Worm (Caenorhabditis elegans) whole organism, young adult: Measurements from ENCODE around the gene K05F1.14.

Experiments
- C06A6.2 ChIP-seq: fragments of 200-800 bp; sonication (Bioruptor generic); conservative IDR thresholded peaks from 2 replicates; pipeline ENCODE4 v1.3.6; 2022; ENCODE audit warnings: missing genetic modification characterization, missing compliant biosample characterization
- C17E4.6 ChIP-seq: fragments of 200-800 bp; sonication (Bioruptor generic); IDR thresholded peaks from 2 replicates; pipeline ENCODE4 v1.3.6; 2022; ENCODE audit warnings: missing genetic modification reagents, missing genetic modification characterization, missing compliant biosample characterization
- F10E7.11 ChIP-seq: sonication (generic microtip); optimal IDR thresholded peaks from 2 replicates; lab custom pipeline; 2017; ENCODE audit warnings: mild to moderate bottlenecking, missing genetic modification characterization, moderate library complexity, missing compliant biosample characterization
- F22D6.2 ChIP-seq: sonication (generic microtip); optimal IDR thresholded peaks from 2 replicates; lab custom pipeline; 2016; ENCODE audit warnings: mild to moderate bottlenecking, missing genetic modification characterization, missing compliant biosample characterization
- F33H1.4 ChIP-seq: fragments of 200-800 bp; sonication (Bioruptor generic); IDR thresholded peaks from 2 replicates; pipeline ENCODE4 v1.3.6; 2022; ENCODE audit warnings: missing genetic modification reagents, missing genetic modification characterization, missing compliant biosample characterization
- F52B5.7 ChIP-seq: sonication (generic microtip); optimal IDR thresholded peaks from 2 replicates; lab custom pipeline; 2016; ENCODE audit warnings: mild to moderate bottlenecking, missing genetic modification characterization, missing compliant biosample characterization
- F55B11.4 ChIP-seq: sonication (generic microtip); optimal IDR thresholded peaks from 2 replicates; lab custom pipeline; 2016; ENCODE audit warnings: missing compliant biosample characterization, missing genetic modification characterization, borderline replicate concordance; ENCODE audit not compliant: insufficient read depth
- F57A8.1 ChIP-seq: fragments of 200-800 bp; sonication (Bioruptor generic); optimal IDR thresholded peaks from 2 replicates; lab custom pipeline; 2018; ENCODE audit warnings: mild to moderate bottlenecking, missing genetic modification characterization, moderate library complexity, missing compliant biosample characterization
- K11D2.4 ChIP-seq: fragments of 200-800 bp; sonication (Bioruptor generic); IDR thresholded peaks from 2 replicates; pipeline ENCODE4 v1.3.6; 2022; ENCODE audit warnings: missing genetic modification reagents, missing genetic modification characterization, missing compliant biosample characterization
- T07F8.4 ChIP-seq: sonication (generic microtip); optimal IDR thresholded peaks from 2 replicates; lab custom pipeline; 2016; ENCODE audit warnings: mild to moderate bottlenecking, missing genetic modification characterization, moderate library complexity, missing compliant biosample characterization
- Y53G8AR.9 ChIP-seq: fragments of 200-800 bp; sonication (Bioruptor generic); conservative IDR thresholded peaks from 2 replicates; pipeline ENCODE4 v1.3.6; 2022; ENCODE audit warnings: missing genetic modification reagents, missing genetic modification characterization, missing compliant biosample characterization
- ZK185.1 ChIP-seq: sonication (generic microtip); optimal IDR thresholded peaks from 2 replicates; lab custom pipeline; 2016; ENCODE audit warnings: mild to moderate bottlenecking, missing genetic modification characterization, missing compliant biosample characterization; ENCODE audit not compliant: poor library complexity, severe bottlenecking
- akir-1 ChIP-seq: fragments of 200-800 bp; sonication (Bioruptor generic); optimal IDR thresholded peaks from 2 replicates; lab custom pipeline; 2018; ENCODE audit warnings: mild to moderate bottlenecking, missing genetic modification characterization, moderate library complexity, missing compliant biosample characterization
- attf-6 ChIP-seq: fragments of 200-800 bp; sonication (Bioruptor generic); IDR thresholded peaks from 2 replicates; pipeline ENCODE4 v1.3.6; 2022; ENCODE audit warnings: missing genetic modification reagents, missing genetic modification characterization, missing compliant biosample characterization
- cebp-2 ChIP-seq: fragments of 200-800 bp; sonication (Bioruptor generic); IDR thresholded peaks from 2 replicates; pipeline ENCODE4 v1.3.6; 2022; ENCODE audit warnings: missing genetic modification characterization, missing compliant biosample characterization
- ceh-58 ChIP-seq: fragments of 200-800 bp; sonication (Bioruptor generic); IDR thresholded peaks from 2 replicates; pipeline ENCODE4 v1.3.6; 2022; ENCODE audit warnings: missing genetic modification characterization, missing compliant biosample characterization
- dox-1 ChIP-seq: fragments of 200-800 bp; sonication (Bioruptor generic); IDR thresholded peaks from 2 replicates; pipeline ENCODE4 v1.3.6; 2022; ENCODE audit warnings: missing genetic modification reagents, missing genetic modification characterization, missing compliant biosample characterization
- egl-18 ChIP-seq: fragments of 200-800 bp; sonication (Bioruptor generic); IDR thresholded peaks from 2 replicates; pipeline ENCODE4 v1.3.6; 2022; ENCODE audit warnings: missing genetic modification reagents, missing genetic modification characterization, missing compliant biosample characterization
- ekl-4 ChIP-seq: fragments of 200-800 bp; sonication (Bioruptor generic); IDR thresholded peaks from 2 replicates; pipeline ENCODE4 v1.3.6; 2022; ENCODE audit warnings: missing genetic modification reagents, missing genetic modification characterization, missing compliant biosample characterization
- him-1 ChIP-seq: sonication (generic microtip); optimal IDR thresholded peaks from 2 replicates; lab custom pipeline; 2016; ENCODE audit warnings: missing genotype, missing genetic modification reagents, missing genetic modification characterization, missing compliant biosample characterization
- hsf-1 ChIP-seq: fragments of 200-800 bp; sonication (Bioruptor generic); IDR thresholded peaks from 2 replicates; pipeline ENCODE4 v1.3.6; 2022; ENCODE audit warnings: missing genetic modification reagents, missing genetic modification characterization, missing compliant biosample characterization
- let-607 ChIP-seq, 2 experiments: fragments of 200-800 bp in 1 of 2; sonication (Bioruptor generic) in 1 of 2; sonication (generic microtip) in 1 of 2; optimal IDR thresholded peaks; 2 replicates each; lab custom pipeline; 2016 to 2018; ENCODE audit warnings: mild to moderate bottlenecking in 2 of 2, missing compliant biosample characterization in 2 of 2, missing genetic modification characterization in 2 of 2, moderate library complexity in 2 of 2, missing genotype in 1 of 2
- lin-26 ChIP-seq: fragments of 200-800 bp; sonication (Bioruptor generic); IDR thresholded peaks from 2 replicates; pipeline ENCODE4 v1.3.6; 2022; ENCODE audit warnings: missing genetic modification reagents, missing genetic modification characterization, missing compliant biosample characterization
- lin-35 ChIP-seq, 3 experiments: fragments of 150-350 bp in 2 of 3; sonication (generic microtip) in 1 of 3; optimal IDR thresholded peaks; 2 replicates each; lab custom pipeline; 2014 to 2018; ENCODE audit warnings: missing biosample characterization in 3 of 3, missing genetic modification characterization in 3 of 3, missing genetic modification reagents in 3 of 3
- lin-54 ChIP-seq: fragments of 200-800 bp; sonication (Bioruptor generic); optimal IDR thresholded peaks from 2 replicates; lab custom pipeline; 2018; ENCODE audit warnings: mild to moderate bottlenecking, missing genetic modification characterization, missing compliant biosample characterization
- lir-1 ChIP-seq: fragments of 200-800 bp; sonication (Bioruptor generic); conservative IDR thresholded peaks from 2 replicates; pipeline ENCODE4 v1.3.6; 2022; ENCODE audit warnings: missing genetic modification reagents, missing genetic modification characterization, missing compliant biosample characterization
- lsl-1 ChIP-seq: fragments of 200-800 bp; sonication (Bioruptor generic); optimal IDR thresholded peaks from 2 replicates; lab custom pipeline; 2018; ENCODE audit warnings: mild to moderate bottlenecking, missing genetic modification characterization, moderate library complexity, missing compliant biosample characterization
- lsy-27 ChIP-seq: sonication (generic microtip); optimal IDR thresholded peaks from 2 replicates; lab custom pipeline; 2017; ENCODE audit warnings: missing genetic modification characterization, mild to moderate bottlenecking, missing compliant biosample characterization, antibody characterized with exemption, missing genotype, borderline replicate concordance; ENCODE audit not compliant: insufficient read depth
- madf-3 ChIP-seq: fragments of 200-800 bp; sonication (Bioruptor generic); IDR thresholded peaks from 2 replicates; pipeline ENCODE4 v1.3.6; 2022; ENCODE audit warnings: missing genetic modification reagents, missing genetic modification characterization, missing compliant biosample characterization
- madf-6 ChIP-seq: fragments of 200-800 bp; sonication (Bioruptor generic); IDR thresholded peaks from 2 replicates; pipeline ENCODE4 v1.3.6; 2022; ENCODE audit warnings: missing genetic modification reagents, missing genetic modification characterization, missing compliant biosample characterization
- mel-28 ChIP-seq: sonication (generic microtip); optimal IDR thresholded peaks from 2 replicates; lab custom pipeline; 2016; ENCODE audit warnings: borderline replicate concordance, mild to moderate bottlenecking, missing genetic modification characterization, missing compliant biosample characterization
- mxl-1 ChIP-seq: sonication (generic microtip); optimal IDR thresholded peaks from 2 replicates; lab custom pipeline; 2016; ENCODE audit warnings: missing genetic modification characterization, missing compliant biosample characterization
- nfya-1 ChIP-seq: sonication (generic microtip); optimal IDR thresholded peaks from 2 replicates; lab custom pipeline; 2017; ENCODE audit warnings: antibody characterized with exemption, missing compliant biosample characterization, missing genetic modification characterization, borderline replicate concordance; ENCODE audit not compliant: insufficient read depth
- nfyb-1 ChIP-seq: fragments of 200-800 bp; sonication (Bioruptor generic); IDR thresholded peaks from 2 replicates; pipeline ENCODE4 v1.3.6; 2022; ENCODE audit warnings: missing genetic modification reagents, missing genetic modification characterization, missing compliant biosample characterization
- nhr-90 ChIP-seq: sonication (generic microtip); optimal IDR thresholded peaks from 2 replicates; lab custom pipeline; 2016; ENCODE audit warnings: missing genotype, mild to moderate bottlenecking, missing genetic modification characterization, missing compliant biosample characterization
- pbrm-1 ChIP-seq: fragments of 200-800 bp; sonication (Bioruptor generic); IDR thresholded peaks from 2 replicates; pipeline ENCODE4 v1.3.6; 2022; ENCODE audit warnings: missing genetic modification reagents, missing genetic modification characterization, missing compliant biosample characterization
- snpc-1.1 ChIP-seq: sonication (generic microtip); optimal IDR thresholded peaks from 2 replicates; lab custom pipeline; 2017; ENCODE audit warnings: missing genetic modification characterization, mild to moderate bottlenecking, missing compliant biosample characterization, antibody characterized with exemption, moderate library complexity, missing genotype, missing genetic modification reagents; ENCODE audit not compliant: insufficient read depth
- snpc-4 ChIP-seq, 5 experiments: fragments of 150-350 bp in 1 of 5; sonication (generic microtip) in 4 of 5; optimal IDR thresholded peaks; 2 replicates each; lab custom pipeline; 2014 to 2018; ENCODE audit warnings: missing genetic modification characterization in 5 of 5, missing biosample characterization in 3 of 5, antibody characterized with exemption in 2 of 5, mild to moderate bottlenecking in 2 of 5, missing compliant biosample characterization in 2 of 5, missing genotype in 2 of 5, moderate library complexity in 2 of 5, missing genetic modification reagents in 1 of 5
- tbp1 ChIP-seq: fragments of 200-800 bp; sonication (Bioruptor generic); optimal IDR thresholded peaks from 2 replicates; lab custom pipeline; 2018; ENCODE audit warnings: mild to moderate bottlenecking, missing genetic modification characterization, missing compliant biosample characterization
- unc-62 ChIP-seq: fragments of 150-350 bp; optimal IDR thresholded peaks from 2 replicates; lab custom pipeline; 2014; ENCODE audit warnings: missing biosample characterization, missing genetic modification reagents, missing genetic modification characterization
- zim-3 ChIP-seq: sonication (generic microtip); optimal IDR thresholded peaks from 2 replicates; lab custom pipeline; 2017; ENCODE audit warnings: mild to moderate bottlenecking, missing genetic modification characterization, moderate library complexity, missing compliant biosample characterization
- ztf-25 ChIP-seq: fragments of 200-800 bp; sonication (Bioruptor generic); IDR thresholded peaks from 2 replicates; pipeline ENCODE4 v1.3.6; 2022; ENCODE audit warnings: missing genetic modification reagents, missing genetic modification characterization, missing compliant biosample characterization
- ztf-28 ChIP-seq: fragments of 200-800 bp; sonication (Bioruptor generic); IDR thresholded peaks from 2 replicates; pipeline ENCODE4 v1.3.6; 2022; ENCODE audit warnings: missing genetic modification reagents, missing genetic modification characterization, missing compliant biosample characterization

K05F1.14 gene

ce11 chrII:5781935-5782921 is 10.2 kb downstream of the K05F1.14 start, which contains the start of gene K05F1.6 (continued):
- TF ChIP-seq ztf-25 (GFP tag; lab: Robert Waterston, UW) = peak; percentile 88; the same call in 1 of the 2 replicates
- TF ChIP-seq F52B5.7 (tag; lab: Kevin White, UChicago) = peak; percentile 90
- TF ChIP-seq K11D2.4 = no peak
- TF ChIP-seq egl-18 (GFP tag; lab: Robert Waterston, UW) = no peak; the same call in 1 of the 2 replicates
- peak; percentile 44; the same call in 1 of the 2 replicates for TF ChIP-seq hsf-1 (GFP tag; lab: Robert Waterston, UW)
- TF ChIP-seq C17E4.6 (GFP tag; lab: Robert Waterston, UW) = 0 out of 2 replicates have a peak, but pooled peaks have one; percentile 62
- peak; percentile 55 for TF ChIP-seq snpc-4 (GFP tag; optimal IDR thresholded peaks at IDR 0.05; lab: Kevin White, UChicago)
- peak in 3 of 4 experiments; percentile 76 to 81 (median 77) for TF ChIP-seq snpc-4 (tag; optimal IDR thresholded peaks at IDR 0.05; lab: Kevin White, UChicago)
- TF ChIP-seq Y53G8AR.9 (GFP tag; lab: Robert Waterston, UW) = peak; percentile 77; the same call in 1 of the 2 replicates
- no peak for TF ChIP-seq F22D6.2 (tag; lab: Kevin White, UChicago)
- no peak for TF ChIP-seq nfya-1 (tag; lab: Kevin White, UChicago)
- peak; percentile 74 for TF ChIP-seq lin-54 (GFP tag; lab: Kevin White, UChicago)
- TF ChIP-seq attf-6 (GFP tag; lab: Robert Waterston, UW) = peak; percentile 77; the same call in 1 of the 2 replicates
- peak; percentile 90 for TF ChIP-seq lsy-27
- peak; percentile 60 for TF ChIP-seq ZK185.1 (tag; lab: Kevin White, UChicago)
- peak; percentile 94 for TF ChIP-seq zim-3 (tag; lab: Kevin White, UChicago)
- TF ChIP-seq F57A8.1 (GFP tag; lab: Kevin White, UChicago) = peak; percentile 30
- TF ChIP-seq snpc-1.1 (tag; lab: Kevin White, UChicago) = peak; percentile 31
- 0 out of 2 replicates have a peak, but pooled peaks have one; percentile 12 for TF ChIP-seq lir-1 (GFP tag; lab: Robert Waterston, UW)
- TF ChIP-seq lsl-1 (GFP tag; lab: Kevin White, UChicago) = peak; percentile 63
- TF ChIP-seq cebp-2 = 0 out of 2 replicates have a peak, but pooled peaks have one; percentile 27
- 0 out of 2 replicates have a peak, but pooled peaks have one; percentile 43 for TF ChIP-seq madf-3
- peak; percentile 75 for TF ChIP-seq F10E7.11 (tag; lab: Kevin White, UChicago)
- TF ChIP-seq nfyb-1 = peak; percentile 88
- TF ChIP-seq ztf-28 (GFP tag; lab: Robert Waterston, UW) = peak; percentile 86
- peak; percentile 67; the same call in 1 of the 2 replicates for TF ChIP-seq ekl-4 (GFP tag; lab: Robert Waterston, UW)
- peak; percentile 79 for TF ChIP-seq pbrm-1
- peak; percentile 95 for TF ChIP-seq lin-26 (GFP tag; lab: Robert Waterston, UW)
- TF ChIP-seq F55B11.4 (tag; lab: Kevin White, UChicago) = no peak
- peak; percentile 34; the same call in 1 of the 2 replicates for TF ChIP-seq F33H1.4
- TF ChIP-seq tbp1 (GFP tag; lab: Kevin White, UChicago) = peak; percentile 95
- no peak for TF ChIP-seq unc-62
- peak; percentile 89 for TF ChIP-seq dox-1 (GFP tag; lab: Robert Waterston, UW)
- no peak for TF ChIP-seq ceh-58 (GFP tag; lab: Robert Waterston, UW)
- TF ChIP-seq mel-28 (tag; lab: Kevin White, UChicago) = no peak
- no peak for TF ChIP-seq C06A6.2 (GFP tag; lab: Robert Waterston, UW)
- TF ChIP-seq let-607 (tag; optimal IDR thresholded peaks at IDR 0.05; lab: Kevin White, UChicago) = peak; percentile 40 to 65
- TF ChIP-seq lin-35 (GFP tag; optimal IDR thresholded peaks at IDR 0.05; lab: Kevin White, UChicago) = peak in 1 of 3 experiments; percentile 55
- peak; percentile 76 for TF ChIP-seq mxl-1 (tag; lab: Kevin White, UChicago)
- TF ChIP-seq nhr-90 = peak; percentile 95
- TF ChIP-seq madf-6 (GFP tag; lab: Robert Waterston, UW) = peak; percentile 69
- no peak for TF ChIP-seq akir-1
- TF ChIP-seq him-1 (tag; lab: Kevin White, UChicago) = peak; percentile 83
- peak; percentile 84 for TF ChIP-seq T07F8.4 (tag; lab: Kevin White, UChicago)
